Worm (Caenorhabditis elegans): ENCODE measurements around the gene fbxa-31.
A peak's percentile ranks its signal among the peaks of the same experiment; 100 is the strongest.

Gene fbxa-31

DNA sequence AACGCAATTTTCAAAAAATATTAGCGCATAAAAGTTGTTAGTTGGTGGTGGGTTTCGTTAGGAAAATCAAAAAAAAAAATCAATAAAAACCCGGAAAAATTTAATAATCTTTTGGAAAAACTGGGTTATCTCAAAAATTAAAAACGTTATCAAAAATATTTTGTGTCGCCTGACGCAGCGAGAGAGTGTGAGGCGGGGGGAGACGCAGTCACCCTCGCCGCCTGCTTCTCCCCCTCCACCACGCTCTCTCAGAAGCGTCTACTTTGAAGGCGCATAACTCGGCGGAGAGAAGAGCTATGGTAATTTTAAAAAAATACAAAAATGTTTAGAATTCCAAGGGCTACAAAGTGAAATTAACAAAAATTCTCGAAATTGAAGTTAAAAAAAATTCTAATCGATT, 46.1 kb downstream of the fbxa-31 start:
- peak; percentile 27 for TF ChIP-seq elt-2 (tag; optimal IDR thresholded peaks at IDR 0.05)
- no peak for TF ChIP-seq nhr-77 (tag; optimal IDR thresholded peaks at IDR 0.05)

DNA sequence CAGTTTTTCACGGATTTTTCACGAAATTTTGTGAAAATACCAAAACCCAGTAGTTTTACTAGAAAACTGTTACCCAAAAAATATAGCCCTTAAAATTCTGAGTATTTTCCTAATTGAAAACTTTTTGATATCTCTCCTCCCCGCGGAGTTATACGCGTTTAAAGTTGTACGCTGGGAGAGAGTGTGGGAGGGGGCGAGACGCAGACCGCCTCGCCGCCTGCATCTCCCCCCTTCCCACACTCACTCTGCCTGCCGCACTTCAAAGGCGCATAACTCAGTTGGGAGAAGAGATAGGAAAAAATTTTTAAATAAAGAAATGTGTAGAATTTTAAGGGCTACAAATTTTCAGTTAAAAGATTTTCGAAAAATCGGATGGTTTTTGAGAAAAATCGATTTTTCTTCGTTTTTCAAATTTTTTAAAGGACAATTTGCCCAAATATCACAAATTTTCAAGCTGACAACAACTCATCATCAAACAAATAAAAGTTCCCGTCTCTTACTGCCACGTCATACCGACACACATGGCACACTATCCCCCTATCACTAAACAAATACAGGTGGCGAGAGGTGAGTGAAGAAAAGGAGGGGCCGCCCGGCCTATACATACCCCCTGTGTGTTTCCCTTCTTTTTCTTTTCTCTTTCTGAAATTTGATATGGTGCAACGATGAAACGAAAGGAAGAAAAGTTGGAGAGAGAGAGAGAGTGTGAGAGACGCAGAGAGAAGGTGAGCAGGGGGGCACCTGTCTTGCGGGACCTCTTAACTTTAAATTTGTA, 47.7 kb downstream of the fbxa-31 start:
- TF ChIP-seq nhr-28 (tag; optimal IDR thresholded peaks at IDR 0.05), result no peak
- TF ChIP-seq fos-1 (tag; optimal IDR thresholded peaks at IDR 0.05), result no peak
- no peak for TF ChIP-seq ceh-82 (tag; optimal IDR thresholded peaks at IDR 0.05)
- TF ChIP-seq jun-1 (tag; optimal IDR thresholded peaks at IDR 0.05), result peak; percentile 37
- peak; percentile 92 for TF ChIP-seq pha-4 (tag; optimal IDR thresholded peaks at IDR 0.05)
- peak; percentile 65 for TF ChIP-seq elt-2 (tag; optimal IDR thresholded peaks at IDR 0.05)
- no peak for TF ChIP-seq elt-3 (tag; optimal IDR thresholded peaks at IDR 0.05)
- peak; percentile 38 for TF ChIP-seq pqm-1 (tag; optimal IDR thresholded peaks at IDR 0.05)
- no peak for TF ChIP-seq sea-2 (GFP tag; optimal IDR thresholded peaks at IDR 0.05)

ce11 chrIII:1221995-1222394, 49.2 kb downstream of the fbxa-31 start:
- peak; percentile 74 for TF ChIP-seq elt-2 (tag; optimal IDR thresholded peaks at IDR 0.05)
- TF ChIP-seq pha-4 (tag; optimal IDR thresholded peaks at IDR 0.05), result no peak
- no peak for TF ChIP-seq ceh-82 (tag; optimal IDR thresholded peaks at IDR 0.05)

- TF ChIP-seq elt-1 (tag; optimal IDR thresholded peaks at IDR 0.05) (no peak), elt-2 (tag; optimal IDR thresholded peaks at IDR 0.05) (peak; percentile 85), fkh-2 (tag; optimal IDR thresholded peaks at IDR 0.05) (no peak), pqm-1 (tag; optimal IDR thresholded peaks at IDR 0.05) (peak; percentile 31), pha-4 (tag; optimal IDR thresholded peaks at IDR 0.05) (peak; percentile 44), elt-3 (tag; optimal IDR thresholded peaks at IDR 0.05) (no peak), jun-1 (tag; optimal IDR thresholded peaks at IDR 0.05) (no peak), fos-1 (tag; optimal IDR thresholded peaks at IDR 0.05) (no peak), ama-1 (optimal IDR thresholded peaks at IDR 0.05) (no peak), ZK546.5 (tag; optimal IDR thresholded peaks at IDR 0.05) (no peak), fkh-10 (GFP tag; optimal IDR thresholded peaks at IDR 0.05) (no peak), R02D3.7 (tag; optimal IDR thresholded peaks at IDR 0.05) (no peak)
Measured at ce11 chrIII:1220012-1220411, 51.2 kb downstream of the fbxa-31 start.

Data from whole organism, L3 larva.